Worm (Caenorhabditis elegans) whole organism, L4 larva: ENCODE results near the gene vps-15.

Experiments used
- ama-1 ChIP-seq: fragments of 150-350 bp; optimal IDR thresholded peaks from 2 replicates; lab custom pipeline; 2014; ENCODE audit warnings: inconsistent platforms, mixed read lengths
- ces-1 ChIP-seq: fragments of 150-350 bp; sonication (generic microtip); optimal IDR thresholded peaks from 4 replicates; lab custom pipeline; 2014; ENCODE audit warnings: missing biosample characterization, missing genetic modification reagents, missing genetic modification characterization
- egl-27 ChIP-seq: sonication (generic microtip); optimal IDR thresholded peaks from 3 replicates; lab custom pipeline; 2017; ENCODE audit warnings: missing biosample characterization, missing genetic modification reagents, missing genetic modification characterization
- fos-1 ChIP-seq: fragments of 150-350 bp; optimal IDR thresholded peaks from 2 replicates; lab custom pipeline; 2014; ENCODE audit warnings: missing biosample characterization, missing genetic modification characterization
- mxl-2 ChIP-seq: fragments of 200-800 bp; sonication (Bioruptor generic); conservative IDR thresholded peaks from 2 replicates; pipeline ENCODE4 v1.3.6; 2022; ENCODE audit warnings: missing genetic modification reagents, missing genetic modification characterization, missing compliant biosample characterization
- nhr-10 ChIP-seq: fragments of 150-350 bp; optimal IDR thresholded peaks from 2 replicates; lab custom pipeline; 2014; ENCODE audit warnings: missing biosample characterization, missing genetic modification characterization
- nhr-111 ChIP-seq: fragments of 200-800 bp; sonication (Bioruptor generic); optimal IDR thresholded peaks from 2 replicates; lab custom pipeline; 2018; ENCODE audit warnings: mild to moderate bottlenecking, missing genetic modification characterization, missing compliant biosample characterization
- nhr-48 ChIP-seq: sonication (generic microtip); optimal IDR thresholded peaks from 2 replicates; lab custom pipeline; 2016; ENCODE audit warnings: mild to moderate bottlenecking, missing genetic modification characterization, missing compliant biosample characterization
- skn-1 ChIP-seq: fragments of 150-350 bp; optimal IDR thresholded peaks from 2 replicates; lab custom pipeline; 2014; ENCODE audit warnings: missing biosample characterization, missing genetic modification characterization
- snpc-4 ChIP-seq: fragments of 150-350 bp; optimal IDR thresholded peaks from 2 replicates; lab custom pipeline; 2014; ENCODE audit warnings: missing biosample characterization, missing genetic modification characterization
- zag-1 ChIP-seq: fragments of 150-350 bp; optimal IDR thresholded peaks from 2 replicates; lab custom pipeline; 2014; ENCODE audit warnings: missing biosample characterization, missing genetic modification characterization

DNA sequence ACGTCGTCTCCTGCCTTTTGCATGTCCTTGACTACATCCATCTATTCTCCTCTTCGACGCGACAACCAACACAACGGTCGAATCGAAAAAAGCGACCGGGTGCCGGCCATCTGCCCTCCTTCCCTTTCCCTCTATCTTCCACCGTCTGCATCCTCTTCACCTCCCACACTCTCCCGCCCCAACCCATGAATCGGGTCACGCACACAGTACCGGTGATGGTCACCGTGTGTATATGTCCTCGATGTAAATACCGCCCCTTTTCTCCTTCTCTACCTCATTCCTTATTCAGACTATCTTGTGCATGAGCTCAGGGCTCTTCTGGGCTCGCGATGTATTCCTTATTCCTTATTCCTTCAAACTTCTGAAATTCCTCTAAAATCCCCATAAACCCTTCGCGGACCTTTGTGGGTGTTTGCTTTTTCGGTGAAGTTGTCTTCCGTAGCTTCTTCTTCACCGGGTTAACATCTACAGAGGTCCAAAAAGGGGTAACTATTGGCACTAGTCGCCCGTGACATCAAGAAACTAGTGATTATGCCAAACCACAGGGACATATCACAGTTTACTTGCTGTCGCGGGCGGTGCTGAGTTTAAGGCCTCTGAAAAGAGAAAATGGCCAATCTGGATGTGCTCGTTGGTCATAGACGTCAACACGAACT lies 26.1 kb downstream of the vps-15 start:
- TF ChIP-seq skn-1 (tag; lab: Kevin White, UChicago): no peak
- no peak for TF ChIP-seq nhr-10
- TF ChIP-seq mxl-2 (GFP tag; lab: Robert Waterston, UW): no peak
- no peak for TF ChIP-seq snpc-4 (tag; lab: Kevin White, UChicago)
- TF ChIP-seq zag-1 (tag; lab: Kevin White, UChicago): no peak
- no peak for TF ChIP-seq nhr-48 (tag; lab: Kevin White, UChicago)
- TF ChIP-seq ces-1: no peak
- no peak for TF ChIP-seq egl-27 (tag; lab: Kevin White, UChicago)
- TF ChIP-seq ama-1 (lab: Kevin White, UChicago): no peak
- TF ChIP-seq fos-1 (tag; lab: Kevin White, UChicago): no peak
- TF ChIP-seq nhr-111 (GFP tag; lab: Kevin White, UChicago): no peak
